Fruit fly (Drosophila melanogaster) whole organism, embryonic: ENCODE data around the gene Rbp1-like.

Experiments used
- ATbp ChIP-seq: fragments of 200-800 bp; sonication (Bioruptor generic); optimal IDR thresholded peaks from 2 replicates; lab custom pipeline; 2017; ENCODE audit warnings: missing biosample characterization, mild to moderate bottlenecking, missing genetic modification characterization, missing genetic modification reagents
- Atf-2 ChIP-seq: fragments of 200-800 bp; sonication (Bioruptor generic); optimal IDR thresholded peaks from 2 replicates; lab custom pipeline; 2016; ENCODE audit warnings: missing biosample characterization, missing genetic modification characterization
- Bteb2 ChIP-seq: fragments of 200-800 bp; sonication (Bioruptor generic); optimal IDR thresholded peaks from 2 replicates; lab custom pipeline; 2016; ENCODE audit warnings: missing biosample characterization, missing genetic modification characterization
- CG10366 ChIP-seq: fragments of 200-800 bp; sonication (Bioruptor generic); IDR thresholded peaks from 2 replicates; pipeline ENCODE4 v1.3.6; 2022; ENCODE audit warnings: missing biosample characterization, missing genetic modification characterization
- CG11504 ChIP-seq: fragments of 200-800 bp; sonication (Bioruptor generic); optimal IDR thresholded peaks from 3 replicates; lab custom pipeline; 2019; ENCODE audit warnings: missing biosample characterization, mild to moderate bottlenecking, missing genetic modification characterization, moderate library complexity
- CG12155 ChIP-seq: fragments of 200-800 bp; sonication (Bioruptor generic); optimal IDR thresholded peaks from 3 replicates; lab custom pipeline; 2016; ENCODE audit warnings: missing biosample characterization, missing genetic modification characterization
- CG12236 ChIP-seq: fragments of 200-800 bp; sonication (Bioruptor generic); optimal IDR thresholded peaks from 2 replicates; lab custom pipeline; 2016; ENCODE audit warnings: missing biosample characterization, missing genetic modification characterization
- CG12769 ChIP-seq: fragments of 200-800 bp; sonication (Bioruptor generic); optimal IDR thresholded peaks from 2 replicates; lab custom pipeline; 2019; ENCODE audit warnings: missing biosample characterization, mild to moderate bottlenecking, missing genetic modification characterization, moderate library complexity
- CG13894 ChIP-seq: fragments of 200-800 bp; sonication (Bioruptor generic); optimal IDR thresholded peaks from 3 replicates; lab custom pipeline; 2018; ENCODE audit warnings: missing biosample characterization, mild to moderate bottlenecking, missing genetic modification characterization, moderate library complexity
- CG14860 ChIP-seq: fragments of 200-800 bp; sonication (Bioruptor generic); IDR thresholded peaks from 3 replicates; pipeline ENCODE4 v1.3.6; 2022; ENCODE audit warnings: missing biosample characterization, missing genetic modification characterization; ENCODE audit not compliant: partially characterized antibody
- CG14965 ChIP-seq: fragments of 200-800 bp; sonication (Bioruptor generic); optimal IDR thresholded peaks from 2 replicates; lab custom pipeline; 2016; ENCODE audit warnings: missing biosample characterization, missing genetic modification characterization, borderline replicate concordance
- CG15479 ChIP-seq: fragments of 200-800 bp; sonication (Bioruptor generic); optimal IDR thresholded peaks from 3 replicates; lab custom pipeline; 2019; ENCODE audit warnings: missing biosample characterization, mild to moderate bottlenecking, missing genetic modification characterization, moderate library complexity
- CG15514 ChIP-seq: fragments of 200-800 bp; sonication (Bioruptor generic); optimal IDR thresholded peaks from 3 replicates; lab custom pipeline; 2017; ENCODE audit warnings: missing biosample characterization, missing genetic modification characterization, mild to moderate bottlenecking, moderate library complexity, missing genetic modification reagents
- CG1603 ChIP-seq: fragments of 200-800 bp; sonication (Bioruptor generic); optimal IDR thresholded peaks from 2 replicates; lab custom pipeline; 2019; ENCODE audit warnings: missing biosample characterization, mild to moderate bottlenecking, missing genetic modification characterization, moderate library complexity
- CG16779 ChIP-seq: fragments of 200-800 bp; sonication (Bioruptor generic); IDR thresholded peaks from 2 replicates; pipeline ENCODE4 v1.3.6; 2022; ENCODE audit warnings: missing biosample characterization, missing genetic modification characterization
- CG2116 ChIP-seq: fragments of 200-800 bp; sonication (Bioruptor generic); optimal IDR thresholded peaks from 3 replicates; lab custom pipeline; 2018; ENCODE audit warnings: missing biosample characterization, mild to moderate bottlenecking, missing genetic modification characterization
- CG30431 ChIP-seq: fragments of 200-800 bp; sonication (Bioruptor generic); optimal IDR thresholded peaks from 2 replicates; lab custom pipeline; 2017; ENCODE audit warnings: missing biosample characterization, missing genetic modification characterization
- CG32532 ChIP-seq: fragments of 200-800 bp; sonication (Bioruptor generic); IDR thresholded peaks from 2 replicates; pipeline ENCODE4 v1.3.6; 2022; ENCODE audit warnings: missing biosample characterization, missing genetic modification characterization
- CG4707 ChIP-seq: fragments of 200-800 bp; sonication (Bioruptor generic); optimal IDR thresholded peaks from 2 replicates; lab custom pipeline; 2018; ENCODE audit warnings: missing biosample characterization, mild to moderate bottlenecking, missing genetic modification characterization, moderate library complexity
- CG6791 ChIP-seq: fragments of 200-800 bp; sonication (Bioruptor generic); IDR thresholded peaks from 3 replicates; pipeline ENCODE4 v1.3.6; 2022; ENCODE audit warnings: missing biosample characterization, missing genetic modification characterization; ENCODE audit not compliant: partially characterized antibody
- CG7357 ChIP-seq: fragments of 200-800 bp; sonication (Bioruptor generic); IDR thresholded peaks from 3 replicates; pipeline ENCODE4 v1.3.6; 2022; ENCODE audit warnings: missing biosample characterization, missing genetic modification characterization
- CG8290 ChIP-seq, 3 experiments: fragments of 200-800 bp; sonication (Bioruptor generic); optimal IDR thresholded peaks; 2 replicates each; lab custom pipeline; 2016 to 2019; ENCODE audit warnings: missing biosample characterization in 3 of 3, missing genetic modification characterization in 3 of 3, mild to moderate bottlenecking in 2 of 3, moderate library complexity in 1 of 3
- D19B ChIP-seq: fragments of 200-800 bp; sonication (Bioruptor generic); optimal IDR thresholded peaks from 2 replicates; lab custom pipeline; 2017; ENCODE audit warnings: missing biosample characterization, mild to moderate bottlenecking, missing genetic modification characterization
- Dp ChIP-seq: fragments of 200-800 bp; sonication (Bioruptor generic); optimal IDR thresholded peaks from 2 replicates; lab custom pipeline; 2018; ENCODE audit warnings: missing biosample characterization, mild to moderate bottlenecking, missing genetic modification characterization, moderate library complexity
- Eip74EF ChIP-seq, 2 experiments: fragments of 200-800 bp in 1 of 2; fragments of >200 bp in 1 of 2; sonication (Bioruptor generic) in 1 of 2; optimal IDR thresholded peaks; 2 replicates each; lab custom pipeline; 2017 to 2019; ENCODE audit warnings: missing biosample characterization in 2 of 2, missing genetic modification characterization in 2 of 2, mild to moderate bottlenecking in 1 of 2, moderate library complexity in 1 of 2
- Elba2 ChIP-seq: fragments of 200-800 bp; sonication (Bioruptor generic); optimal IDR thresholded peaks from 3 replicates; lab custom pipeline; 2016; ENCODE audit warnings: missing biosample characterization, missing genetic modification characterization
- HLH54F ChIP-seq: fragments of 200-800 bp; sonication (Bioruptor generic); optimal IDR thresholded peaks from 3 replicates; lab custom pipeline; 2016; ENCODE audit warnings: missing biosample characterization, missing genetic modification characterization
- Hmr ChIP-seq: fragments of 200-800 bp; sonication (Bioruptor generic); optimal IDR thresholded peaks from 3 replicates; lab custom pipeline; 2017; ENCODE audit warnings: mild to moderate bottlenecking, missing biosample characterization, missing genetic modification reagents, missing genetic modification characterization
- MBD-R2 ChIP-seq: fragments of 200-800 bp; sonication (Bioruptor generic); IDR thresholded peaks from 2 replicates; pipeline ENCODE4 v1.3.6; 2022; ENCODE audit warnings: missing biosample characterization, missing genetic modification characterization
- Med ChIP-seq: fragments of 200-800 bp; sonication (Bioruptor generic); peaks from one replicate; lab custom pipeline; 2016; ENCODE audit warnings: missing biosample characterization, missing genetic modification characterization, mild to moderate bottlenecking, inconsistent platforms, moderate library complexity
- NFAT ChIP-seq: fragments of 200-800 bp; sonication (Bioruptor generic); IDR thresholded peaks from 2 replicates; pipeline ENCODE4 v1.3.6; 2022; ENCODE audit warnings: missing biosample characterization, missing genetic modification characterization
- Sry-δ ChIP-seq: fragments of 200-800 bp; sonication (Bioruptor generic); optimal IDR thresholded peaks from 2 replicates; lab custom pipeline; 2016; ENCODE audit warnings: missing biosample characterization, missing genetic modification characterization
- cad ChIP-seq: fragments of >200 bp; optimal IDR thresholded peaks from 2 replicates; lab custom pipeline; 2017; ENCODE audit warnings: missing biosample characterization, missing genetic modification characterization
- cwo ChIP-seq: fragments of 200-800 bp; sonication (Bioruptor generic); optimal IDR thresholded peaks from 3 replicates; lab custom pipeline; 2017; ENCODE audit warnings: missing biosample characterization, missing genetic modification characterization, mild to moderate bottlenecking, moderate library complexity, missing genetic modification reagents
- fd102C ChIP-seq: fragments of 200-800 bp; sonication (Bioruptor generic); optimal IDR thresholded peaks from 2 replicates; lab custom pipeline; 2018; ENCODE audit warnings: missing biosample characterization, mild to moderate bottlenecking, missing genetic modification characterization, moderate library complexity
- ftz-f1 ChIP-seq: fragments of 200-800 bp; sonication (Bioruptor generic); optimal IDR thresholded peaks from 2 replicates; lab custom pipeline; 2016; ENCODE audit warnings: missing biosample characterization, missing genetic modification characterization
- gem ChIP-seq: fragments of 200-800 bp; sonication (Bioruptor generic); optimal IDR thresholded peaks from 2 replicates; lab custom pipeline; 2019; ENCODE audit warnings: missing biosample characterization, mild to moderate bottlenecking, missing genetic modification characterization, moderate library complexity
- ham ChIP-seq: fragments of 200-800 bp; sonication (Bioruptor generic); IDR thresholded peaks from 2 replicates; pipeline ENCODE4 v1.3.6; 2022; ENCODE audit warnings: missing biosample characterization, missing genetic modification characterization
- hbn ChIP-seq: fragments of 200-800 bp; sonication (Bioruptor generic); IDR thresholded peaks from 2 replicates; pipeline ENCODE4 v1.3.6; 2022; ENCODE audit warnings: missing biosample characterization, missing genetic modification characterization; ENCODE audit not compliant: partially characterized antibody
- lab ChIP-seq: fragments of 200-800 bp; sonication (Bioruptor generic); optimal IDR thresholded peaks from 3 replicates; lab custom pipeline; 2017; ENCODE audit warnings: missing biosample characterization, missing genetic modification characterization, mild to moderate bottlenecking, moderate library complexity, missing genetic modification reagents
- nerfin-2 ChIP-seq: fragments of 200-800 bp; sonication (Bioruptor generic); IDR thresholded peaks from 2 replicates; pipeline ENCODE4 v1.3.6; 2022; ENCODE audit warnings: missing biosample characterization, missing genetic modification characterization; ENCODE audit not compliant: partially characterized antibody
- nmo ChIP-seq: fragments of 200-800 bp; sonication (Bioruptor generic); optimal IDR thresholded peaks from 2 replicates; lab custom pipeline; 2018; ENCODE audit warnings: missing biosample characterization, mild to moderate bottlenecking, missing genetic modification characterization, moderate library complexity
- slp2 ChIP-seq: fragments of 200-800 bp; sonication (Bioruptor generic); optimal IDR thresholded peaks from 2 replicates; lab custom pipeline; 2016; ENCODE audit warnings: missing biosample characterization, missing genetic modification characterization
- unpg ChIP-seq: fragments of 200-800 bp; sonication (Bioruptor generic); optimal IDR thresholded peaks from 3 replicates; lab custom pipeline; 2018; ENCODE audit warnings: missing biosample characterization, mild to moderate bottlenecking, missing genetic modification characterization, moderate library complexity
- vnd ChIP-seq: fragments of 200-800 bp; sonication (Bioruptor generic); IDR thresholded peaks from 3 replicates; pipeline ENCODE4 v1.3.6; 2022; ENCODE audit warnings: missing biosample characterization, missing genetic modification characterization; ENCODE audit not compliant: partially characterized antibody
- z ChIP-seq: fragments of 200-800 bp; sonication (Bioruptor generic); IDR thresholded peaks from 3 replicates; pipeline ENCODE4 v1.3.6; 2022; ENCODE audit warnings: missing biosample characterization, missing genetic modification characterization
- zfh2 ChIP-seq: fragments of 200-800 bp; sonication (Bioruptor generic); optimal IDR thresholded peaks from 2 replicates; lab custom pipeline; 2016; ENCODE audit warnings: missing biosample characterization, missing genetic modification characterization

Gene Rbp1-like

DNA sequence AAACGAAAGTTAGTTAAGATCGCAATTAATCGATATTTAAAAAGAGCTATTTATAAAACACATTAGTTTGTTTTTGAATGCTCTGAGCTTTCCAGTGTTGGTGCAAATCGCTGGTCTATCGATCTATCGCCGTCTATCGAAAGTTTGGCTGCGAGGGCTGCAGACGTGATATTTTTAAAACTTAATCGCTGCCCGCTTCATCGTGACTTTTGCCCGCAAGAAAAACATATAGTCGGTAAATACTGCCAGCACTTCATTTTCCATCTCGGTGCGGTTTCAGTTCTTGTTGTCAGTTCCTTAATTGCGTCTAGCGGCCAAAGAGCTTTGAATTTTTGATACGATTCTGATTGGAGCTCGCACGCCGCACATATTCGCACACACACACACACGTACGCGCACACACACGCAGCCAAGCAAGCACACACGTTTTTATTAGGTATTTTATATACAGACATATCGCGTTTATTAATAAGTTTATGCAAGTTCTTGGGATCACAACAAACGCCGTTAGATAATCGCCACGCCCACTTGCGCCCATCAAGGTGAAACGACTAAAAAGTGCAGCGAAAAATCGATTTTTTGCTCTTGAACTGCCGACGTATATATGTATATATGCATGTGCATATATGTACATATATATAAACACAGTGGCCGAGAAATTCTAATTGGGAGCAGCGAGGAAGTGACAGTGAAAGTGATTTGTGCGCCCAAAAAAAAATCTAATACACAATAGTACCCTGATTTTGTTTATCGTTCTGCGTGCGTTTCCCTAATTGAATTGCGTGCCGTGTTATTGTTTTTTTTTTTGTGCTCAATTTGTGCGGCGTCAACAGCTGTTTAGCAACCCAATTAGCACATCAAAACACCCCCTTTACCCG, 13.6 kb downstream of the Rbp1-like start (continued):
- TF ChIP-seq NFAT (no peak), Eip74EF (GFP tag; optimal IDR thresholded peaks at IDR 0.05; lab: Kevin White, UChicago) (no peak), CG7357 (GFP tag; lab: Robert Waterston, UW) (no peak), Bteb2 (GFP tag; lab: Kevin White, UChicago) (no peak), hbn (0 out of 2 replicates have a peak, but pooled peaks have one; percentile 38), CG12155 (no peak), CG4707 (no peak), CG30431 (no peak), gem (tag; lab: Kevin White, UChicago) (peak; percentile 14), CG8290 (GFP tag; optimal IDR thresholded peaks at IDR 0.05; lab: Kevin White, UChicago) (no peak), CG8290 (tag; optimal IDR thresholded peaks at IDR 0.05; lab: Kevin White, UChicago) (peak in 1 of 2 experiments; percentile 50), CG15479 (GFP tag; lab: Kevin White, UChicago) (no peak), Hmr (GFP tag; lab: Kevin White, UChicago) (peak; percentile 9), nmo (GFP tag; lab: Kevin White, UChicago) (peak; percentile 15), D19B (no peak), Elba2 (no peak), CG14860 (GFP tag; lab: Robert Waterston, UW) (peak; percentile 55), slp2 (GFP tag; lab: Kevin White, UChicago) (no peak), CG10366 (GFP tag; lab: Robert Waterston, UW) (no peak), nerfin-2 (GFP tag; lab: Robert Waterston, UW) (peak; percentile 62), Atf-2 (GFP tag; lab: Kevin White, UChicago) (no peak), Dp (GFP tag; lab: Kevin White, UChicago) (peak; percentile 80), CG15514 (GFP tag; lab: Kevin White, UChicago) (peak; percentile 70), cwo (GFP tag; lab: Kevin White, UChicago) (no peak), fd102C (GFP tag; lab: Kevin White, UChicago) (no peak), ham (GFP tag; lab: Robert Waterston, UW) (no peak), vnd (GFP tag; lab: Robert Waterston, UW) (peak; percentile 53; the same call in 2 of the 3 replicates), CG12769 (tag; lab: Kevin White, UChicago) (peak; percentile 3), z (no peak), unpg (GFP tag; lab: Kevin White, UChicago) (peak; percentile 4), MBD-R2 (GFP tag; lab: Robert Waterston, UW) (peak; percentile 59), lab (peak; percentile 19), CG16779 (GFP tag; lab: Robert Waterston, UW) (no peak), cad (GFP tag; lab: Kevin White, UChicago) (no peak), zfh2 (peak; percentile 26), CG2116 (GFP tag; lab: Kevin White, UChicago) (peak; percentile 61), CG13894 (tag; lab: Kevin White, UChicago) (peak; percentile 6), CG32532 (GFP tag; lab: Robert Waterston, UW) (peak; percentile 27; the same call in 1 of the 2 replicates), Sry-δ (peak; percentile 70), HLH54F (GFP tag; lab: Kevin White, UChicago) (peak; percentile 13), CG11504 (tag; lab: Kevin White, UChicago) (peak; percentile 15), CG12236 (no peak), ftz-f1 (GFP tag; lab: Kevin White, UChicago) (no peak), ATbp (GFP tag; lab: Kevin White, UChicago) (no peak), CG1603 (tag; lab: Kevin White, UChicago) (peak; percentile 31), CG14965 (GFP tag; lab: Kevin White, UChicago) (no peak), CG6791 (GFP tag; lab: Robert Waterston, UW) (peak; percentile 70), Med (GFP tag; lab: Kevin White, UChicago) (peak; percentile 90)
